Worm (Caenorhabditis elegans): ENCODE data around the gene twnk-1.

The twnk-1 gene

ce11 chrX:5802582-5802981, 11.6 kb downstream of the twnk-1 start:
- TF ChIP-seq klf-2 (GFP tag; conservative IDR thresholded peaks at IDR 0.05), result no peak

- TF ChIP-seq ztf-29 (GFP tag; IDR thresholded peaks at IDR 0.05) (no peak), cog-1 (tag; optimal IDR thresholded peaks at IDR 0.05) (no peak), tab-1 (GFP tag; IDR thresholded peaks at IDR 0.05) (no peak), flt-1 (GFP tag; IDR thresholded peaks at IDR 0.05) (no peak), klf-2 (GFP tag; conservative IDR thresholded peaks at IDR 0.05) (no peak), ref-1 (GFP tag; conservative IDR thresholded peaks at IDR 0.05) (no peak), med-1 (GFP tag; optimal IDR thresholded peaks at IDR 0.05; ENCODE audit: insufficient read depth) (no peak)
Measured at ce11 chrX:5803492-5803891, 12.5 kb downstream of the twnk-1 start.

- no peak for TF ChIP-seq flt-1 (GFP tag; IDR thresholded peaks at IDR 0.05)
- TF ChIP-seq med-1 (GFP tag; optimal IDR thresholded peaks at IDR 0.05; ENCODE audit: insufficient read depth), result no peak
- TF ChIP-seq ref-1 (GFP tag; conservative IDR thresholded peaks at IDR 0.05), result no peak
- TF ChIP-seq ztf-23 (GFP tag; IDR thresholded peaks at IDR 0.05), result no peak
- TF ChIP-seq cog-1 (tag; optimal IDR thresholded peaks at IDR 0.05), result no peak
- no peak for TF ChIP-seq klf-2 (GFP tag; conservative IDR thresholded peaks at IDR 0.05)
- TF ChIP-seq tab-1 (GFP tag; IDR thresholded peaks at IDR 0.05), result no peak
- no peak for TF ChIP-seq ztf-29 (GFP tag; IDR thresholded peaks at IDR 0.05)
- TF ChIP-seq T22C8.4 (GFP tag; IDR thresholded peaks at IDR 0.05), result no peak
Measured at ce11 chrX:5805872-5806472, 15.0 kb downstream of the twnk-1 start, which contains the start of gene F13D11.3. Gene F13D11.3 (minus strand): TSS chrX:5805922.

ce11 chrX:5810677-5811076, 19.7 kb downstream of the twnk-1 start:
- no peak for TF ChIP-seq ztf-23 (GFP tag; IDR thresholded peaks at IDR 0.05)

ce11 chrX:5811997-5812562, 21.1 kb downstream of the twnk-1 start:
- TF ChIP-seq T22C8.4 (GFP tag; IDR thresholded peaks at IDR 0.05), result peak; percentile 55; the same call in 1 of the 2 replicates
- peak; percentile 99 for TF ChIP-seq cog-1 (tag; optimal IDR thresholded peaks at IDR 0.05)
- TF ChIP-seq flt-1 (GFP tag; IDR thresholded peaks at IDR 0.05), result peak; percentile 85
- TF ChIP-seq ztf-29 (GFP tag; IDR thresholded peaks at IDR 0.05), result peak; percentile 12
- TF ChIP-seq ztf-23 (GFP tag; IDR thresholded peaks at IDR 0.05), result peak; percentile 73
- 0 out of 2 replicates have a peak, but pooled peaks have one; percentile 41 for TF ChIP-seq klf-2 (GFP tag; conservative IDR thresholded peaks at IDR 0.05)
- 0 out of 2 replicates have a peak, but pooled peaks have one; percentile 24 for TF ChIP-seq tab-1 (GFP tag; IDR thresholded peaks at IDR 0.05)
- peak; percentile 26 for TF ChIP-seq med-1 (GFP tag; optimal IDR thresholded peaks at IDR 0.05; ENCODE audit: insufficient read depth)
- TF ChIP-seq ref-1 (GFP tag; conservative IDR thresholded peaks at IDR 0.05), result no peak

- TF ChIP-seq klf-2 (GFP tag; conservative IDR thresholded peaks at IDR 0.05) (no peak), tab-1 (GFP tag; IDR thresholded peaks at IDR 0.05) (no peak), T22C8.4 (GFP tag; IDR thresholded peaks at IDR 0.05) (no peak)
Measured at ce11 chrX:5813030-5813429, 22.0 kb downstream of the twnk-1 start.

- TF ChIP-seq flt-1 (GFP tag; IDR thresholded peaks at IDR 0.05) (no peak), cog-1 (tag; optimal IDR thresholded peaks at IDR 0.05) (no peak), ref-1 (GFP tag; conservative IDR thresholded peaks at IDR 0.05) (no peak), ztf-23 (GFP tag; IDR thresholded peaks at IDR 0.05) (no peak), tab-1 (GFP tag; IDR thresholded peaks at IDR 0.05) (no peak), klf-2 (GFP tag; conservative IDR thresholded peaks at IDR 0.05) (no peak), T22C8.4 (GFP tag; IDR thresholded peaks at IDR 0.05) (no peak), ztf-29 (GFP tag; IDR thresholded peaks at IDR 0.05) (no peak), med-1 (GFP tag; optimal IDR thresholded peaks at IDR 0.05; ENCODE audit: insufficient read depth) (no peak)
Measured at ce11 chrX:5814342-5814741, 23.3 kb downstream of the twnk-1 start.

ce11 chrX:5815343-5815742, 24.3 kb downstream of the twnk-1 start:
- TF ChIP-seq flt-1 (GFP tag; IDR thresholded peaks at IDR 0.05), result no peak
- TF ChIP-seq tab-1 (GFP tag; IDR thresholded peaks at IDR 0.05), result no peak
- TF ChIP-seq ref-1 (GFP tag; conservative IDR thresholded peaks at IDR 0.05), result no peak
- TF ChIP-seq ztf-23 (GFP tag; IDR thresholded peaks at IDR 0.05), result no peak
- TF ChIP-seq klf-2 (GFP tag; conservative IDR thresholded peaks at IDR 0.05), result no peak
- TF ChIP-seq cog-1 (tag; optimal IDR thresholded peaks at IDR 0.05), result no peak
- no peak for TF ChIP-seq ztf-29 (GFP tag; IDR thresholded peaks at IDR 0.05)
- no peak for TF ChIP-seq T22C8.4 (GFP tag; IDR thresholded peaks at IDR 0.05)
- TF ChIP-seq med-1 (GFP tag; optimal IDR thresholded peaks at IDR 0.05; ENCODE audit: insufficient read depth), result no peak

- TF ChIP-seq ztf-23 (GFP tag; IDR thresholded peaks at IDR 0.05) (no peak), tab-1 (GFP tag; IDR thresholded peaks at IDR 0.05) (0 out of 2 replicates have a peak, but pooled peaks have one; percentile 22), ztf-29 (GFP tag; IDR thresholded peaks at IDR 0.05) (0 out of 2 replicates have a peak, but pooled peaks have one; percentile 29), med-1 (GFP tag; optimal IDR thresholded peaks at IDR 0.05; ENCODE audit: insufficient read depth) (peak; percentile 17), klf-2 (GFP tag; conservative IDR thresholded peaks at IDR 0.05) (no peak), flt-1 (GFP tag; IDR thresholded peaks at IDR 0.05) (no peak), cog-1 (tag; optimal IDR thresholded peaks at IDR 0.05) (peak; percentile 70)
Measured at ce11 chrX:5816346-5816745, 25.3 kb downstream of the twnk-1 start.

ce11 chrX:5817078-5817477, 26.1 kb downstream of the twnk-1 start:
- TF ChIP-seq med-1 (GFP tag; optimal IDR thresholded peaks at IDR 0.05; ENCODE audit: insufficient read depth), result no peak
- TF ChIP-seq klf-2 (GFP tag; conservative IDR thresholded peaks at IDR 0.05), result no peak
- no peak for TF ChIP-seq ref-1 (GFP tag; conservative IDR thresholded peaks at IDR 0.05)
- no peak for TF ChIP-seq tab-1 (GFP tag; IDR thresholded peaks at IDR 0.05)
- no peak for TF ChIP-seq T22C8.4 (GFP tag; IDR thresholded peaks at IDR 0.05)
- no peak for TF ChIP-seq ztf-29 (GFP tag; IDR thresholded peaks at IDR 0.05)
- TF ChIP-seq flt-1 (GFP tag; IDR thresholded peaks at IDR 0.05), result no peak
